Fruit fly (Drosophila melanogaster): ENCODE results near the gene Myo31DF.

DNA sequence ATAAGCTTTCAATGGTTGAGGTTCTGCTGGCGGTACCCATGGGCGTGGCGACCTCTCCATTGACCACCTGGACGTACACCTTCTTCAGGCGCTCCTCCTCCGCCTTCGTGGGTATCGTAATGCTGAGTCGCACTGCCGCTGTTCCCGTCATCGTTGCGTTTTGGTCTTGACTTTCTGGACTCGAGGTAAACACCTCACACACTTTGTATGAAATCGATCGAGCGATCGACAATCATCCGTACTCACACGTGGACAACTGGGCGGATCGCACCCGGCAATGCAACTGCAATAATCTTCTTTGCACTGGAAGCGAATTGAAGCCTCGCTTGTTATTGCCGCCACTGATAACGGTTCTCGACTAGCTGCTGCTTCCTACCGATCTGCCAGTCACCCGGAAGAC, 3.5 kb upstream of the Myo31DF start, which contains the start of gene CG7384:
- no peak for TF ChIP-seq Hr96 (GFP tag; optimal IDR thresholded peaks at IDR 0.05)
- no peak for TF ChIP-seq Crg-1 (GFP tag; optimal IDR thresholded peaks at IDR 0.05)
- peak; percentile 38 for TF ChIP-seq ovo (GFP tag; optimal IDR thresholded peaks at IDR 0.05)
- TF ChIP-seq tj (GFP tag; optimal IDR thresholded peaks at IDR 0.05): no peak
- no peak for TF ChIP-seq kay (GFP tag; ENCODE audit: borderline replicate concordance)
- TF ChIP-seq CG11617 (GFP tag; optimal IDR thresholded peaks at IDR 0.05): no peak
